Worm (Caenorhabditis elegans) whole organism, L4 larva: ENCODE results near the gene ifbp-1.
A peak's percentile ranks its signal among the peaks of the same experiment; 100 is the strongest.

Experiments
- dmd-9 ChIP-seq: fragments of 200-800 bp; sonication (Bioruptor generic); IDR thresholded peaks from 2 replicates; pipeline ENCODE4 v1.3.6; 2022; ENCODE audit warnings: missing genetic modification reagents, missing genetic modification characterization, missing compliant biosample characterization
- unc-62 ChIP-seq, 3 experiments: fragments of 150-350 bp in 1 of 3; sonication (generic microtip); optimal IDR thresholded peaks in 2 of 3; peaks in 1 of 3; 1 replicate in 1 of 3; 2 replicates in 2 of 3; lab custom pipeline; 2014 to 2017; ENCODE audit warnings: missing biosample characterization in 3 of 3, missing genetic modification characterization in 3 of 3, missing genetic modification reagents in 3 of 3, missing genotype in 1 of 3

ifbp-1 gene

ce11 chrV:13320676-13321075, 59.4 kb downstream of the ifbp-1 start, which contains the start of gene srh-15:
Gene srh-15 (plus strand): TSS chrV:13320976.
- TF ChIP-seq unc-62 (GFP tag; optimal IDR thresholded peaks at IDR 0.05 in 1 of 2; lab: Kevin White, UChicago) (peak in 1 of 2 experiments; percentile 73), unc-62 (tag; optimal IDR thresholded peaks at IDR 0.05; lab: Kevin White, UChicago) (no peak), dmd-9 (GFP tag; lab: Robert Waterston, UW) (no peak)
